Fruit fly (Drosophila melanogaster) whole organism, embryonic: ENCODE results near the gene CG15506.

Experiments
- Atf6 ChIP-seq: fragments of 200-800 bp; sonication (Bioruptor generic); IDR thresholded peaks from 2 replicates; pipeline ENCODE4 v1.3.6; 2022; ENCODE audit warnings: missing biosample characterization, missing genetic modification characterization
- CG11085 ChIP-seq: fragments of 200-800 bp; sonication (Bioruptor generic); IDR thresholded peaks from 2 replicates; pipeline ENCODE4 v1.3.6; 2022; ENCODE audit warnings: missing biosample characterization, missing genetic modification characterization
- CG11093 ChIP-seq: fragments of 200-800 bp; sonication (Bioruptor generic); IDR thresholded peaks from 3 replicates; pipeline ENCODE4 v1.3.6; 2022; ENCODE audit warnings: missing biosample characterization, missing genetic modification characterization
- CG11456 ChIP-seq: fragments of 200-800 bp; sonication (Bioruptor generic); IDR thresholded peaks from 3 replicates; pipeline ENCODE4 v1.3.6; 2022; ENCODE audit warnings: missing biosample characterization, missing genetic modification characterization
- CG12219 ChIP-seq: fragments of 200-800 bp; sonication (Bioruptor generic); optimal IDR thresholded peaks from 3 replicates; lab custom pipeline; 2018; ENCODE audit warnings: missing biosample characterization, mild to moderate bottlenecking, missing genetic modification characterization
- CG12236 ChIP-seq: fragments of 200-800 bp; sonication (Bioruptor generic); optimal IDR thresholded peaks from 2 replicates; lab custom pipeline; 2016; ENCODE audit warnings: missing biosample characterization, missing genetic modification characterization
- CG12391 ChIP-seq: fragments of 200-800 bp; sonication (Bioruptor generic); optimal IDR thresholded peaks from 3 replicates; lab custom pipeline; 2018; ENCODE audit warnings: missing biosample characterization, mild to moderate bottlenecking, missing genetic modification characterization, moderate library complexity
- CG13775 ChIP-seq: fragments of 200-800 bp; sonication (Bioruptor generic); optimal IDR thresholded peaks from 3 replicates; lab custom pipeline; 2017; ENCODE audit warnings: missing biosample characterization, mild to moderate bottlenecking, missing genetic modification characterization
- CG15269 ChIP-seq: fragments of 200-800 bp; sonication (Bioruptor generic); optimal IDR thresholded peaks from 2 replicates; lab custom pipeline; 2018; ENCODE audit warnings: missing biosample characterization, mild to moderate bottlenecking, missing genetic modification characterization, moderate library complexity
- CG1529 ChIP-seq: fragments of 200-800 bp; sonication (Bioruptor generic); optimal IDR thresholded peaks from 3 replicates; lab custom pipeline; 2018; ENCODE audit warnings: missing biosample characterization, missing genetic modification characterization
- CG16863 ChIP-seq: fragments of 200-800 bp; sonication (Bioruptor generic); optimal IDR thresholded peaks from 3 replicates; lab custom pipeline; 2016; ENCODE audit warnings: missing biosample characterization, missing genetic modification characterization
- CG17612 ChIP-seq: fragments of 200-800 bp; sonication (Bioruptor generic); IDR thresholded peaks from 2 replicates; pipeline ENCODE4 v1.3.6; 2022; ENCODE audit warnings: missing biosample characterization, missing genetic modification characterization
- CG17802 ChIP-seq: fragments of 200-800 bp; sonication (Bioruptor generic); optimal IDR thresholded peaks from 2 replicates; lab custom pipeline; 2018; ENCODE audit warnings: missing biosample characterization, mild to moderate bottlenecking, missing genetic modification characterization, moderate library complexity
- CG17912 ChIP-seq: fragments of 200-800 bp; sonication (Bioruptor generic); optimal IDR thresholded peaks from 2 replicates; lab custom pipeline; 2018; ENCODE audit warnings: missing biosample characterization, mild to moderate bottlenecking, missing genetic modification characterization
- CG1832 ChIP-seq: fragments of 200-800 bp; sonication (Bioruptor generic); optimal IDR thresholded peaks from 2 replicates; lab custom pipeline; 2017; ENCODE audit warnings: missing biosample characterization, mild to moderate bottlenecking, missing genetic modification characterization, inconsistent platforms
- CG33213 ChIP-seq: fragments of 200-800 bp; sonication (Bioruptor generic); optimal IDR thresholded peaks from 3 replicates; lab custom pipeline; 2016; ENCODE audit warnings: missing biosample characterization, missing genetic modification characterization
- CG3407 ChIP-seq: fragments of 200-800 bp; sonication (Bioruptor generic); optimal IDR thresholded peaks from 2 replicates; lab custom pipeline; 2018; ENCODE audit warnings: missing biosample characterization, mild to moderate bottlenecking, missing genetic modification characterization
- CG34224 ChIP-seq: fragments of 200-800 bp; sonication (Bioruptor generic); IDR thresholded peaks from 3 replicates; pipeline ENCODE4 v1.3.6; 2022; ENCODE audit warnings: missing biosample characterization, missing genetic modification characterization; ENCODE audit not compliant: partially characterized antibody
- CG5953 ChIP-seq: fragments of 200-800 bp; sonication (Bioruptor generic); IDR thresholded peaks from 2 replicates; pipeline ENCODE4 v1.3.6; 2022; ENCODE audit warnings: missing biosample characterization, missing genetic modification characterization
- CG7372 ChIP-seq: fragments of 200-800 bp; sonication (Bioruptor generic); IDR thresholded peaks from 2 replicates; pipeline ENCODE4 v1.3.6; 2022; ENCODE audit warnings: missing biosample characterization, missing genetic modification characterization
- CG8944 ChIP-seq: fragments of 200-800 bp; sonication (Bioruptor generic); optimal IDR thresholded peaks from 3 replicates; lab custom pipeline; 2016; ENCODE audit warnings: missing biosample characterization, missing genetic modification characterization
- Dip3 ChIP-seq: fragments of 200-800 bp; sonication (Bioruptor generic); optimal IDR thresholded peaks from 3 replicates; lab custom pipeline; 2016; ENCODE audit warnings: missing biosample characterization, missing genetic modification characterization
- Kr ChIP-seq: fragments of 200-800 bp; sonication (Bioruptor generic); optimal IDR thresholded peaks from 2 replicates; lab custom pipeline; 2017; ENCODE audit warnings: missing biosample characterization, mild to moderate bottlenecking, missing genetic modification characterization
- Lhr ChIP-seq: fragments of 200-800 bp; sonication (Bioruptor generic); optimal IDR thresholded peaks from 3 replicates; lab custom pipeline; 2017; ENCODE audit warnings: mild to moderate bottlenecking, missing biosample characterization, missing genetic modification reagents, missing genetic modification characterization
- Neu2 ChIP-seq: fragments of 200-800 bp; sonication (Bioruptor generic); optimal IDR thresholded peaks from 3 replicates; lab custom pipeline; 2016; ENCODE audit warnings: missing biosample characterization, missing genetic modification characterization, borderline replicate concordance
- Oaz ChIP-seq: fragments of 200-800 bp; sonication (Bioruptor generic); IDR thresholded peaks from 2 replicates; pipeline ENCODE4 v1.3.6; 2022; ENCODE audit warnings: missing biosample characterization, missing genetic modification characterization
- Rfx ChIP-seq: fragments of 200-800 bp; sonication (Bioruptor generic); IDR thresholded peaks from 2 replicates; pipeline ENCODE4 v1.3.6; 2022; ENCODE audit warnings: missing biosample characterization, missing genetic modification characterization
- TFAM ChIP-seq: fragments of 200-800 bp; sonication (Bioruptor generic); optimal IDR thresholded peaks from 2 replicates; lab custom pipeline; 2017; ENCODE audit warnings: missing biosample characterization, missing genetic modification characterization, inconsistent platforms
- Tbp ChIP-seq: fragments of >200 bp; optimal IDR thresholded peaks from 2 replicates; lab custom pipeline; 2018; ENCODE audit warnings: missing biosample characterization, missing genetic modification characterization
- ac ChIP-seq: fragments of 200-800 bp; sonication (Bioruptor generic); optimal IDR thresholded peaks from 3 replicates; lab custom pipeline; 2017; ENCODE audit warnings: missing biosample characterization, mild to moderate bottlenecking, missing genetic modification characterization
- al ChIP-seq: fragments of 200-800 bp; sonication (Bioruptor generic); IDR thresholded peaks from 2 replicates; pipeline ENCODE4 v1.3.6; 2022; ENCODE audit warnings: missing biosample characterization, missing genetic modification characterization
- ash1 ChIP-seq: fragments of 200-800 bp; sonication (Bioruptor generic); optimal IDR thresholded peaks from 2 replicates; lab custom pipeline; 2018; ENCODE audit warnings: missing biosample characterization, mild to moderate bottlenecking, missing genetic modification characterization
- cas ChIP-seq: fragments of 200-800 bp; sonication (Bioruptor generic); IDR thresholded peaks from 2 replicates; pipeline ENCODE4 v1.3.6; 2022; ENCODE audit warnings: missing biosample characterization, missing genetic modification characterization
- corto ChIP-seq: fragments of 200-800 bp; sonication (Bioruptor generic); optimal IDR thresholded peaks from 2 replicates; lab custom pipeline; 2016; ENCODE audit warnings: missing biosample characterization, mild to moderate bottlenecking, missing genetic modification characterization, moderate library complexity
- disco-r ChIP-seq: fragments of 200-800 bp; sonication (Bioruptor generic); optimal IDR thresholded peaks from 2 replicates; lab custom pipeline; 2016; ENCODE audit warnings: missing biosample characterization, missing genetic modification characterization
- dysf ChIP-seq: fragments of 200-800 bp; sonication (Bioruptor generic); IDR thresholded peaks from 3 replicates; pipeline ENCODE4 v1.3.6; 2022; ENCODE audit warnings: missing biosample characterization, missing genetic modification characterization
- en ChIP-seq: fragments of 200-800 bp; sonication (Bioruptor generic); optimal IDR thresholded peaks from 2 replicates; lab custom pipeline; 2016; ENCODE audit warnings: missing biosample characterization, missing genetic modification characterization
- gcm ChIP-seq: fragments of 200-800 bp; sonication (Bioruptor generic); optimal IDR thresholded peaks from 2 replicates; lab custom pipeline; 2019; ENCODE audit warnings: missing biosample characterization, mild to moderate bottlenecking, missing genetic modification characterization, moderate library complexity
- hkb ChIP-seq, 2 experiments: fragments of 200-800 bp in 1 of 2; fragments of >200 bp in 1 of 2; sonication (Bioruptor generic) in 1 of 2; IDR thresholded peaks in 1 of 2; optimal IDR thresholded peaks in 1 of 2; 2 replicates each; pipeline versions ENCODE4 v1.3.6 to Lab custom; 2017 to 2022; ENCODE audit warnings: missing biosample characterization in 1 of 2, missing genetic modification characterization in 1 of 2
- jigr1 ChIP-seq: fragments of 200-800 bp; sonication (Bioruptor generic); IDR thresholded peaks from 3 replicates; pipeline ENCODE4 v1.3.6; 2022; ENCODE audit warnings: missing biosample characterization, missing genetic modification characterization
- lola ChIP-seq, 3 experiments: fragments of >200 bp in 2 of 3; fragments of 200-800 bp in 1 of 3; sonication (Bioruptor generic) in 1 of 3; optimal IDR thresholded peaks; 2 replicates each; lab custom pipeline; 2017 to 2019; ENCODE audit warnings: missing biosample characterization in 3 of 3, missing genetic modification characterization in 3 of 3, mild to moderate bottlenecking in 1 of 3, moderate library complexity in 1 of 3
- luna ChIP-seq: fragments of 200-800 bp; sonication (Bioruptor generic); optimal IDR thresholded peaks from 2 replicates; lab custom pipeline; 2016; ENCODE audit warnings: missing biosample characterization, missing genetic modification characterization
- p53 ChIP-seq: fragments of 200-800 bp; sonication (Bioruptor generic); optimal IDR thresholded peaks from 2 replicates; lab custom pipeline; 2016; ENCODE audit warnings: missing biosample characterization, missing genetic modification characterization
- rib ChIP-seq: fragments of 200-800 bp; sonication (Bioruptor generic); IDR thresholded peaks from 2 replicates; pipeline ENCODE4 v1.3.6; 2022; ENCODE audit warnings: missing biosample characterization, missing genetic modification characterization
- sens-2 ChIP-seq: fragments of 200-800 bp; sonication (Bioruptor generic); IDR thresholded peaks from 2 replicates; pipeline ENCODE4 v1.3.6; 2022; ENCODE audit warnings: missing biosample characterization, missing genetic modification characterization
- seq ChIP-seq: fragments of 200-800 bp; sonication (Bioruptor generic); IDR thresholded peaks from 2 replicates; pipeline ENCODE4 v1.3.6; 2022; ENCODE audit warnings: missing biosample characterization, missing genetic modification characterization
- tgo ChIP-seq: fragments of 200-800 bp; sonication (Bioruptor generic); IDR thresholded peaks from 3 replicates; pipeline ENCODE4 v1.3.6; 2022; ENCODE audit warnings: missing biosample characterization, missing genetic modification characterization
- tio ChIP-seq: fragments of 200-800 bp; sonication (Bioruptor generic); optimal IDR thresholded peaks from 2 replicates; lab custom pipeline; 2017; ENCODE audit warnings: missing biosample characterization, missing genetic modification characterization, inconsistent platforms
- ttk ChIP-seq: fragments of 200-800 bp; sonication (Bioruptor generic); IDR thresholded peaks from 2 replicates; pipeline ENCODE4 v2.1.2; 2022; ENCODE audit warnings: missing biosample characterization, missing genetic modification characterization
- vnd ChIP-seq: fragments of 200-800 bp; sonication (Bioruptor generic); IDR thresholded peaks from 3 replicates; pipeline ENCODE4 v1.3.6; 2022; ENCODE audit warnings: missing biosample characterization, missing genetic modification characterization; ENCODE audit not compliant: partially characterized antibody
- zen2 ChIP-seq: fragments of 200-800 bp; sonication (Bioruptor generic); IDR thresholded peaks from 3 replicates; pipeline ENCODE4 v1.3.6; 2022; ENCODE audit warnings: missing biosample characterization, missing genetic modification characterization; ENCODE audit not compliant: partially characterized antibody

Gene CG15506

DNA sequence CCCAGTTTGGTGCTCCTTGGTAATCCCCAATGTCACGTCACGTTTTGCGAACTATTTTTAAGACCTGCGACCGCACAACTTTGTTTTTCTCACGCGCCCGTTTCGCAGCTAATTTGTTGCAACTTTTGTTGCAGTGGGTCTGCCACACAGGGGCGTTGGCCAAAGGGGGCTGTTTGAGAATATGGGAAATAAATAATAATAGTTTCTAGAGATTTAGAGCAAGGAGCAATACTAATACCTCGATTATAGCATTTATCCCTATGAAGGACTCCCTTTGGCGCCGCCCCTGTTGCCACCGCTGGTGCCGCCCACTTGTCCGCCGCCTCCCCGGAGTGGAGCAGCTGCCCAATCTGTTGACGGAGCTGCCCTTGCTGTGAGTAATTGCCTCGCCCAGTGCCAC lies 36.8 kb downstream of the CG15506 start (continued):
- TF ChIP-seq luna (no peak), sens-2 (GFP tag; lab: Robert Waterston, UW) (no peak), zen2 (GFP tag; lab: Robert Waterston, UW) (no peak), CG11093 (GFP tag; lab: Robert Waterston, UW) (no peak), Oaz (no peak), cas (GFP tag; lab: Robert Waterston, UW) (no peak), CG12236 (GFP tag; lab: Kevin White, UChicago) (no peak), CG7372 (GFP tag; lab: Robert Waterston, UW) (0 out of 2 replicates have a peak, but pooled peaks have one; percentile 42), CG12391 (tag; lab: Kevin White, UChicago) (no peak), Dip3 (GFP tag; lab: Kevin White, UChicago) (no peak), Lhr (GFP tag; lab: Kevin White, UChicago) (no peak), CG16863 (GFP tag; lab: Kevin White, UChicago) (no peak), dysf (GFP tag; lab: Robert Waterston, UW) (0 out of 3 replicates have a peak, but pooled peaks have one; percentile 42), en (GFP tag; lab: Kevin White, UChicago) (no peak), CG17612 (no peak), Rfx (GFP tag; lab: Robert Waterston, UW) (peak; percentile 48; the same call in 1 of the 2 replicates), CG17912 (GFP tag; lab: Kevin White, UChicago) (no peak), p53 (no peak), tio (GFP tag; lab: Kevin White, UChicago) (no peak), hkb (optimal IDR thresholded peaks at IDR 0.05; lab: Kevin White, UChicago) (no peak), hkb (GFP tag; IDR thresholded peaks at IDR 0.05; lab: Robert Waterston, UW) (0 out of 2 replicates have a peak, but pooled peaks have one; percentile 14), Neu2 (GFP tag; lab: Kevin White, UChicago) (no peak), ttk (GFP tag; lab: Robert Waterston, UW) (0 out of 2 replicates have a peak, but pooled peaks have one; percentile 28), CG11085 (no peak), lola (GFP tag; optimal IDR thresholded peaks at IDR 0.05; lab: Kevin White, UChicago) (no peak), jigr1 (0 out of 3 replicates have a peak, but pooled peaks have one; percentile 30), Kr (GFP tag; lab: Kevin White, UChicago) (no peak), CG15269 (tag; lab: Kevin White, UChicago) (no peak), Tbp (no peak), tgo (peak; percentile 44; the same call in 2 of the 3 replicates), CG8944 (no peak), ash1 (GFP tag; lab: Kevin White, UChicago) (no peak), al (GFP tag; lab: Robert Waterston, UW) (no peak), gcm (GFP tag; lab: Kevin White, UChicago) (no peak), ac (GFP tag; lab: Kevin White, UChicago) (no peak), CG5953 (GFP tag; lab: Robert Waterston, UW) (0 out of 2 replicates have a peak, but pooled peaks have one; percentile 9), seq (GFP tag; lab: Robert Waterston, UW) (no peak), Atf6 (GFP tag; lab: Robert Waterston, UW) (no peak), CG11456 (GFP tag; lab: Robert Waterston, UW) (no peak), CG12219 (GFP tag; lab: Kevin White, UChicago) (no peak), CG17802 (no peak), CG1832 (no peak), rib (GFP tag; lab: Robert Waterston, UW) (no peak), CG34224 (GFP tag; lab: Robert Waterston, UW) (no peak), CG3407 (no peak), corto (no peak), CG1529 (no peak), disco-r (GFP tag; lab: Kevin White, UChicago) (no peak), CG33213 (GFP tag; lab: Kevin White, UChicago) (no peak), vnd (GFP tag; lab: Robert Waterston, UW) (no peak), CG13775 (GFP tag; lab: Kevin White, UChicago) (no peak), TFAM (GFP tag; lab: Kevin White, UChicago) (no peak)
